Fruit fly (Drosophila melanogaster) whole organism, adult: Measurements from ENCODE around the gene aly.

Experiments used
- CG11617 ChIP-seq: fragments of 200-800 bp; sonication (Bioruptor generic); optimal IDR thresholded peaks from 2 replicates; lab custom pipeline; 2017; ENCODE audit warnings: mild to moderate bottlenecking, missing biosample characterization, missing genetic modification reagents, missing genetic modification characterization
- CG12768 ChIP-seq: fragments of 200-800 bp; sonication (Bioruptor generic); optimal IDR thresholded peaks from 2 replicates; lab custom pipeline; 2017; ENCODE audit warnings: missing biosample characterization, missing genetic modification characterization, mild to moderate bottlenecking, moderate library complexity, missing genetic modification reagents
- CG14711 ChIP-seq: fragments of 200-800 bp; sonication (Bioruptor generic); optimal IDR thresholded peaks from 2 replicates; lab custom pipeline; 2018; ENCODE audit warnings: missing biosample characterization, mild to moderate bottlenecking, missing genetic modification characterization, moderate library complexity
- CG1620 ChIP-seq: fragments of 200-800 bp; sonication (Bioruptor generic); optimal IDR thresholded peaks from 2 replicates; lab custom pipeline; 2016; ENCODE audit warnings: missing biosample characterization, missing genetic modification characterization
- CG33017 ChIP-seq: fragments of 200-800 bp; sonication (Bioruptor generic); optimal IDR thresholded peaks from 2 replicates; lab custom pipeline; 2018; ENCODE audit warnings: missing biosample characterization, mild to moderate bottlenecking, missing genetic modification characterization, moderate library complexity
- CG5204 ChIP-seq: fragments of 200-800 bp; sonication (Bioruptor generic); optimal IDR thresholded peaks from 2 replicates; lab custom pipeline; 2016; ENCODE audit warnings: missing biosample characterization, missing genetic modification characterization
- CG7045 ChIP-seq: fragments of 200-800 bp; sonication (Bioruptor generic); optimal IDR thresholded peaks from 2 replicates; lab custom pipeline; 2017; ENCODE audit warnings: missing biosample characterization, mild to moderate bottlenecking, missing genetic modification characterization
- CG7101 ChIP-seq: fragments of 200-800 bp; sonication (Bioruptor generic); optimal IDR thresholded peaks from 2 replicates; lab custom pipeline; 2018; ENCODE audit warnings: missing biosample characterization, mild to moderate bottlenecking, missing genetic modification characterization, moderate library complexity
- Clk ChIP-seq: fragments of 200-800 bp; sonication (Bioruptor generic); optimal IDR thresholded peaks from 2 replicates; lab custom pipeline; 2017; ENCODE audit warnings: missing biosample characterization, missing genetic modification characterization
- Crg-1 ChIP-seq: fragments of 200-800 bp; sonication (Bioruptor generic); optimal IDR thresholded peaks from 2 replicates; lab custom pipeline; 2016; ENCODE audit warnings: missing biosample characterization, missing genetic modification characterization
- Hr96 ChIP-seq: fragments of 200-800 bp; sonication (Bioruptor generic); optimal IDR thresholded peaks from 2 replicates; lab custom pipeline; 2016; ENCODE audit warnings: missing biosample characterization, missing genetic modification characterization
- Mnt ChIP-seq: fragments of 200-800 bp; sonication (Bioruptor generic); optimal IDR thresholded peaks from 2 replicates; lab custom pipeline; 2016; ENCODE audit warnings: missing biosample characterization, mild to moderate bottlenecking, missing genetic modification characterization
- bab1 ChIP-seq: fragments of 200-800 bp; sonication (Bioruptor generic); optimal IDR thresholded peaks from 3 replicates; lab custom pipeline; 2019; ENCODE audit warnings: missing biosample characterization, mild to moderate bottlenecking, missing genetic modification characterization, moderate library complexity
- cic ChIP-seq: fragments of 200-800 bp; sonication (Bioruptor generic); optimal IDR thresholded peaks from 2 replicates; lab custom pipeline; 2017; ENCODE audit warnings: missing biosample characterization, mild to moderate bottlenecking, missing genetic modification characterization, moderate library complexity
- cnc ChIP-seq, 2 experiments: fragments of >200 bp; optimal IDR thresholded peaks; 2 replicates each; lab custom pipeline; 2017
- kay ChIP-seq: fragments of 200-800 bp; sonication (Bioruptor generic); peaks from one replicate; lab custom pipeline; 2016; ENCODE audit warnings: missing biosample characterization, missing genetic modification characterization, borderline replicate concordance
- ovo ChIP-seq: fragments of 200-800 bp; sonication (Bioruptor generic); optimal IDR thresholded peaks from 2 replicates; lab custom pipeline; 2016; ENCODE audit warnings: missing biosample characterization, missing genetic modification characterization
- pad ChIP-seq: fragments of 200-800 bp; sonication (Bioruptor generic); optimal IDR thresholded peaks from 3 replicates; lab custom pipeline; 2017; ENCODE audit warnings: missing biosample characterization, missing genetic modification characterization, mild to moderate bottlenecking, moderate library complexity, missing genetic modification reagents
- tj ChIP-seq: fragments of 200-800 bp; sonication (Bioruptor generic); optimal IDR thresholded peaks from 3 replicates; lab custom pipeline; 2017; ENCODE audit warnings: missing biosample characterization, mild to moderate bottlenecking, missing genetic modification characterization, moderate library complexity
- toe ChIP-seq: fragments of 200-800 bp; sonication (Bioruptor generic); optimal IDR thresholded peaks from 2 replicates; lab custom pipeline; 2016; ENCODE audit warnings: missing biosample characterization, missing genetic modification characterization

aly gene

dm6 chr3L:3069774-3070173 lies 43.5 kb upstream of the aly start:
- no peak for TF ChIP-seq kay (GFP tag; lab: Kevin White, UChicago)
- TF ChIP-seq tj = peak; percentile 9
- peak; percentile 95 for TF ChIP-seq pad (GFP tag; lab: Kevin White, UChicago)
- TF ChIP-seq Mnt (GFP tag; lab: Kevin White, UChicago) = peak; percentile 47
- TF ChIP-seq ovo = no peak
- TF ChIP-seq cic = peak; percentile 68

dm6 chr3L:3061069-3061468 lies 34.7 kb upstream of the aly start:
- peak; percentile 93 for TF ChIP-seq pad (GFP tag; lab: Kevin White, UChicago)

- peak; percentile 100 for TF ChIP-seq CG1620 (GFP tag; lab: Kevin White, UChicago)
- TF ChIP-seq bab1 (GFP tag; lab: Kevin White, UChicago) = peak; percentile 99
- peak; percentile 100 for TF ChIP-seq CG7045 (GFP tag; lab: Kevin White, UChicago)
- TF ChIP-seq CG14711 (tag; lab: Kevin White, UChicago) = peak; percentile 98
- peak; percentile 100 for TF ChIP-seq CG7101 (tag; lab: Kevin White, UChicago)
- peak; percentile 98 for TF ChIP-seq tj
- TF ChIP-seq Hr96 (GFP tag; lab: Kevin White, UChicago) = peak; percentile 100
- TF ChIP-seq Crg-1 = peak; percentile 100
- TF ChIP-seq CG12768 = peak; percentile 100
- peak; percentile 100 for TF ChIP-seq toe
- TF ChIP-seq pad (GFP tag; lab: Kevin White, UChicago) = peak; percentile 98
- TF ChIP-seq CG11617 (GFP tag; lab: Kevin White, UChicago) = peak; percentile 100
- TF ChIP-seq kay (GFP tag; lab: Kevin White, UChicago) = peak; percentile 100
- TF ChIP-seq Mnt (GFP tag; lab: Kevin White, UChicago) = peak; percentile 99
- no peak for TF ChIP-seq cnc (optimal IDR thresholded peaks at IDR 0.05; lab: Kevin White, UChicago)
- TF ChIP-seq Clk (GFP tag; lab: Kevin White, UChicago) = peak; percentile 100
- peak; percentile 98 for TF ChIP-seq ovo
- TF ChIP-seq cic = peak; percentile 95
- TF ChIP-seq CG5204 (GFP tag; lab: Kevin White, UChicago) = no peak
- TF ChIP-seq CG33017 (tag; lab: Kevin White, UChicago) = peak; percentile 99
Observed at dm6 chr3L:3060054-3060979, 34.0 kb upstream of the aly start.

- TF ChIP-seq cic (no peak), tj (peak; percentile 74)
Observed at dm6 chr3L:3058970-3059883, 32.9 kb upstream of the aly start.

- no peak for TF ChIP-seq kay (GFP tag; lab: Kevin White, UChicago)
- no peak for TF ChIP-seq Hr96 (GFP tag; lab: Kevin White, UChicago)
- TF ChIP-seq bab1 (GFP tag; lab: Kevin White, UChicago) = peak; percentile 31
- no peak for TF ChIP-seq pad (GFP tag; lab: Kevin White, UChicago)
- no peak for TF ChIP-seq toe
- no peak for TF ChIP-seq CG14711 (tag; lab: Kevin White, UChicago)
- peak; percentile 59 for TF ChIP-seq Mnt (GFP tag; lab: Kevin White, UChicago)
Observed at dm6 chr3L:3054851-3055250, 28.5 kb upstream of the aly start, which contains the start of gene CG16753. Gene CG16753, plus strand, starts transcription at chr3L:3055079.

dm6 chr3L:3054099-3054498 lies 27.8 kb upstream of the aly start:
- TF ChIP-seq CG7101 (tag; lab: Kevin White, UChicago) (no peak), CG11617 (GFP tag; lab: Kevin White, UChicago) (no peak), pad (GFP tag; lab: Kevin White, UChicago) (no peak), CG33017 (tag; lab: Kevin White, UChicago) (no peak), CG5204 (GFP tag; lab: Kevin White, UChicago) (no peak), Hr96 (GFP tag; lab: Kevin White, UChicago) (no peak), CG12768 (no peak)
